Worm (Caenorhabditis elegans): ENCODE results near the gene srlf-28.
"Not testable (repeated sequence)": the region's sequence is repeated elsewhere in the genome, so short reads cannot be mapped to it uniquely, and the experiment has no call there.

The srlf-28 gene

DNA sequence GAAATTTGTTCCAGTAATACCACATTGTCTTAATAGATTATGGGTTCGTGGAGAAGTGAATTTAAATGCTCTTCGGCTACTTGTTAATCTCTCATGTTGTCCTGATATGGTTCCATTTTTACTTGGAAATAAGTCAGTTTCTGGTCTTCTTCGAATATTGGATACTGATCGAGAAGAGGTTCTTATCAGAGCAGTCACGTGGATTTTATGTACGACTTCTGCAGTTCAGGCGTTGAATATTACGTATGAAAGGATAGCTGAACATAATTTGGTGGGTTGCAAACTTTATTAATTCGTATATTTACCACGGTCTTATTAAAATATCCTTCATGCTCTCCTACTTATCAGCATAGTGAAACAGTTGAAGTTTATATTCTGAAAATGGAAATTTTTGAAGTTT, 34.2 kb upstream of the srlf-28 start:
- TF ChIP-seq madf-6 (GFP tag; IDR thresholded peaks at IDR 0.05) (no peak), ceh-58 (GFP tag; IDR thresholded peaks at IDR 0.05) (no peak), dox-1 (GFP tag; IDR thresholded peaks at IDR 0.05) (no peak), mel-28 (tag; optimal IDR thresholded peaks at IDR 0.05; ENCODE audit: borderline replicate concordance) (no peak), B0019.2 (GFP tag; conservative IDR thresholded peaks at IDR 0.05) (no peak), F22D6.2 (tag; optimal IDR thresholded peaks at IDR 0.05) (no peak), nhr-80 (tag; optimal IDR thresholded peaks at IDR 0.05) (no peak), nfyb-1 (GFP tag; IDR thresholded peaks at IDR 0.05) (no peak), F57A8.1 (GFP tag; optimal IDR thresholded peaks at IDR 0.05) (no peak), fkh-3 (tag; optimal IDR thresholded peaks at IDR 0.05) (no peak), egl-18 (GFP tag; IDR thresholded peaks at IDR 0.05) (no peak), Y53G8AR.9 (GFP tag; conservative IDR thresholded peaks at IDR 0.05) (no peak), rec-8 (tag; optimal IDR thresholded peaks at IDR 0.05) (no peak), nhr-179 (tag; optimal IDR thresholded peaks at IDR 0.05) (no peak), ztf-28 (GFP tag; IDR thresholded peaks at IDR 0.05) (no peak), Y67H2A.10 (GFP tag; conservative IDR thresholded peaks at IDR 0.05) (no peak), hrde-1 (tag; optimal IDR thresholded peaks at IDR 0.05; ENCODE audit: borderline replicate concordance) (no peak), zfh-2 (GFP tag; conservative IDR thresholded peaks at IDR 0.05) (no peak), F10E7.11 (tag; optimal IDR thresholded peaks at IDR 0.05) (no peak), T07F8.4 (tag; optimal IDR thresholded peaks at IDR 0.05) (no peak)

ce11 chrIV:14377267-14377814, 33.7 kb upstream of the srlf-28 start:
- peak; percentile 48 for TF ChIP-seq snpc-4 (GFP tag; optimal IDR thresholded peaks at IDR 0.05)
- TF ChIP-seq snpc-4 (tag; optimal IDR thresholded peaks at IDR 0.05) = peak; percentile 71 to 95 (median 85)
- TF ChIP-seq madf-3 (GFP tag; IDR thresholded peaks at IDR 0.05) = no peak
- peak; percentile 91 for TF ChIP-seq attf-6 (GFP tag; IDR thresholded peaks at IDR 0.05)
- TF ChIP-seq snpc-1.1 (tag; optimal IDR thresholded peaks at IDR 0.05; ENCODE audit: insufficient read depth) = peak; percentile 75

- not testable (repeated sequence) for TF ChIP-seq snpc-4 (GFP tag; optimal IDR thresholded peaks at IDR 0.05)
- TF ChIP-seq snpc-4 (tag; optimal IDR thresholded peaks at IDR 0.05) = peak in 1 of 4 experiments; percentile 17
These were observed 30.2 kb upstream of the srlf-28 start, which contains the start of gene Y67A10A.7 for ce11 chrIV:14373814-14374213. TSS of gene Y67A10A.7 (plus strand) at chrIV:14374114.

ce11 chrIV:14371639-14372038, 28.0 kb upstream of the srlf-28 start:
- TF ChIP-seq lin-40 (tag; optimal IDR thresholded peaks at IDR 0.05) (peak; percentile 6), K12H6.12 (tag; optimal IDR thresholded peaks at IDR 0.05) (peak; percentile 69), somi-1 (GFP tag; optimal IDR thresholded peaks at IDR 0.05) (peak; percentile 20), D2030.7 (GFP tag; IDR thresholded peaks at IDR 0.05) (no peak), snpc-4 (GFP tag; optimal IDR thresholded peaks at IDR 0.05) (no peak), snpc-4 (tag; optimal IDR thresholded peaks at IDR 0.05) (peak in 1 of 4 experiments; percentile 11)

ce11 chrIV:14365837-14366378, 22.3 kb upstream of the srlf-28 start:
- TF ChIP-seq nfyb-1 (GFP tag; IDR thresholded peaks at IDR 0.05) (no peak), madf-8 (GFP tag; conservative IDR thresholded peaks at IDR 0.05) (no peak), Y95B8A.8 (GFP tag; IDR thresholded peaks at IDR 0.05) (no peak), atf-7 (tag; optimal IDR thresholded peaks at IDR 0.05) (no peak), hsf-1 (GFP tag; IDR thresholded peaks at IDR 0.05) (no peak), snpc-1.3 (tag; optimal IDR thresholded peaks at IDR 0.05; ENCODE audit: insufficient read depth) (no peak), egrh-3 (GFP tag; IDR thresholded peaks at IDR 0.05) (no peak), sptf-2 (GFP tag; optimal IDR thresholded peaks at IDR 0.05) (no peak)
